Worm (Caenorhabditis elegans) whole organism, early embryonic: Measurements from ENCODE around the gene cmtr-2.

Experiments
- B0310.2 ChIP-seq: sonication (generic microtip); optimal IDR thresholded peaks from 2 replicates; lab custom pipeline; 2016; ENCODE audit warnings: mild to moderate bottlenecking, missing genetic modification characterization, missing compliant biosample characterization
- F13C5.2 ChIP-seq: sonication (generic microtip); optimal IDR thresholded peaks from 2 replicates; lab custom pipeline; 2017; ENCODE audit warnings: mild to moderate bottlenecking, missing genetic modification characterization, inconsistent platforms, missing compliant biosample characterization
- aly-1 ChIP-seq: sonication (generic microtip); optimal IDR thresholded peaks from 2 replicates; lab custom pipeline; 2016; ENCODE audit warnings: missing genetic modification characterization, missing compliant biosample characterization
- ama-1 ChIP-seq: fragments of 150-350 bp; optimal IDR thresholded peaks from 2 replicates; lab custom pipeline; 2014
- ceh-13 ChIP-seq: fragments of 200-800 bp; sonication (Bioruptor generic); optimal IDR thresholded peaks from 2 replicates; lab custom pipeline; 2018; ENCODE audit warnings: mild to moderate bottlenecking, missing genetic modification characterization, missing compliant biosample characterization
- ceh-36 ChIP-seq: sonication (generic microtip); optimal IDR thresholded peaks from 2 replicates; lab custom pipeline; 2016; ENCODE audit warnings: missing genetic modification characterization, inconsistent platforms, missing compliant biosample characterization
- ets-7 ChIP-seq: sonication (generic microtip); optimal IDR thresholded peaks from 2 replicates; lab custom pipeline; 2016; ENCODE audit warnings: missing genotype, missing genetic modification characterization, missing compliant biosample characterization
- flt-1 ChIP-seq: fragments of 200-800 bp; sonication (Bioruptor generic); IDR thresholded peaks from 2 replicates; pipeline ENCODE4 v1.3.6; 2022; ENCODE audit warnings: missing genetic modification characterization, missing compliant biosample characterization
- hmbx-1 ChIP-seq: sonication (generic microtip); optimal IDR thresholded peaks from 2 replicates; lab custom pipeline; 2016; ENCODE audit warnings: mild to moderate bottlenecking, missing genetic modification characterization, missing compliant biosample characterization
- hmg-4 ChIP-seq: fragments of 200-800 bp; sonication (Bioruptor generic); optimal IDR thresholded peaks from 2 replicates; lab custom pipeline; 2018; ENCODE audit warnings: mild to moderate bottlenecking, missing genetic modification characterization, missing compliant biosample characterization
- hnd-1 ChIP-seq: sonication (generic microtip); optimal IDR thresholded peaks from 2 replicates; lab custom pipeline; 2016; ENCODE audit warnings: missing genetic modification characterization, missing compliant biosample characterization
- pes-1 ChIP-seq: fragments of 200-800 bp; sonication (Bioruptor generic); IDR thresholded peaks from 2 replicates; pipeline ENCODE4 v1.3.6; 2022; ENCODE audit warnings: missing genetic modification reagents, missing genetic modification characterization, missing compliant biosample characterization
- scrt-1 ChIP-seq: fragments of 200-800 bp; sonication (Bioruptor generic); IDR thresholded peaks from 2 replicates; pipeline ENCODE4 v1.3.6; 2022; ENCODE audit warnings: missing genetic modification characterization, missing compliant biosample characterization
- sea-1 ChIP-seq: fragments of 200-800 bp; sonication (Bioruptor generic); conservative IDR thresholded peaks from 2 replicates; pipeline ENCODE4 v1.3.6; 2022; ENCODE audit warnings: missing genetic modification characterization, missing compliant biosample characterization
- tbx-11 ChIP-seq: fragments of 200-800 bp; sonication (Bioruptor generic); IDR thresholded peaks from 2 replicates; pipeline ENCODE4 v1.3.6; 2022; ENCODE audit warnings: missing genetic modification characterization, missing compliant biosample characterization
- tbx-37 ChIP-seq: fragments of 200-800 bp; sonication (Bioruptor generic); conservative IDR thresholded peaks from 2 replicates; pipeline ENCODE4 v1.3.6; 2022; ENCODE audit warnings: missing genetic modification reagents, missing genetic modification characterization, missing compliant biosample characterization
- tra-4 ChIP-seq: sonication (generic microtip); optimal IDR thresholded peaks from 2 replicates; lab custom pipeline; 2017; ENCODE audit warnings: missing genetic modification characterization, missing compliant biosample characterization

cmtr-2 gene

ce11 chrIII:6639028-6639427 lies 23.8 kb downstream of the cmtr-2 start:
- TF ChIP-seq sea-1 (GFP tag; lab: Robert Waterston, UW): no peak
- no peak for TF ChIP-seq tra-4 (tag; lab: Kevin White, UChicago)
- no peak for TF ChIP-seq tbx-37 (GFP tag; lab: Robert Waterston, UW)
- no peak for TF ChIP-seq ceh-36
- TF ChIP-seq ama-1: no peak
- no peak for TF ChIP-seq ceh-13 (GFP tag; lab: Kevin White, UChicago)
- TF ChIP-seq flt-1 (GFP tag; lab: Robert Waterston, UW): no peak
- no peak for TF ChIP-seq scrt-1 (GFP tag; lab: Robert Waterston, UW)
- TF ChIP-seq pes-1 (GFP tag; lab: Robert Waterston, UW): no peak
- no peak for TF ChIP-seq hmg-4
- TF ChIP-seq tbx-11 (GFP tag; lab: Robert Waterston, UW): no peak
- TF ChIP-seq F13C5.2 (tag; lab: Kevin White, UChicago): no peak

ce11 chrIII:6645305-6645704 lies 30.1 kb downstream of the cmtr-2 start:
- TF ChIP-seq hmg-4: no peak
- no peak for TF ChIP-seq ceh-13 (GFP tag; lab: Kevin White, UChicago)
- no peak for TF ChIP-seq aly-1 (tag; lab: Kevin White, UChicago)
- no peak for TF ChIP-seq F13C5.2 (tag; lab: Kevin White, UChicago)
- TF ChIP-seq pes-1 (GFP tag; lab: Robert Waterston, UW): no peak

ce11 chrIII:6646898-6647297 lies 31.7 kb downstream of the cmtr-2 start:
- no peak for TF ChIP-seq tra-4 (tag; lab: Kevin White, UChicago)
- no peak for TF ChIP-seq ets-7 (tag; lab: Kevin White, UChicago)
- TF ChIP-seq tbx-37 (GFP tag; lab: Robert Waterston, UW): no peak
- no peak for TF ChIP-seq flt-1 (GFP tag; lab: Robert Waterston, UW)
- no peak for TF ChIP-seq scrt-1 (GFP tag; lab: Robert Waterston, UW)
- TF ChIP-seq hmg-4: no peak
- no peak for TF ChIP-seq ceh-13 (GFP tag; lab: Kevin White, UChicago)
- TF ChIP-seq sea-1 (GFP tag; lab: Robert Waterston, UW): no peak
- no peak for TF ChIP-seq pes-1 (GFP tag; lab: Robert Waterston, UW)
- no peak for TF ChIP-seq aly-1 (tag; lab: Kevin White, UChicago)
- TF ChIP-seq hnd-1 (tag; lab: Kevin White, UChicago): no peak
- TF ChIP-seq hmbx-1 (tag; lab: Kevin White, UChicago): no peak
- TF ChIP-seq ama-1: no peak

ce11 chrIII:6647568-6647967 lies 32.4 kb downstream of the cmtr-2 start:
- no peak for TF ChIP-seq pes-1 (GFP tag; lab: Robert Waterston, UW)
- no peak for TF ChIP-seq flt-1 (GFP tag; lab: Robert Waterston, UW)
- TF ChIP-seq ceh-36: no peak
- no peak for TF ChIP-seq tbx-11 (GFP tag; lab: Robert Waterston, UW)
- TF ChIP-seq hnd-1 (tag; lab: Kevin White, UChicago): no peak
- no peak for TF ChIP-seq B0310.2 (tag; lab: Kevin White, UChicago)
- no peak for TF ChIP-seq hmg-4
- TF ChIP-seq ceh-13 (GFP tag; lab: Kevin White, UChicago): no peak
- no peak for TF ChIP-seq hmbx-1 (tag; lab: Kevin White, UChicago)

- TF ChIP-seq ceh-36 (no peak), B0310.2 (tag; lab: Kevin White, UChicago) (no peak), aly-1 (tag; lab: Kevin White, UChicago) (no peak)
Observed at ce11 chrIII:6651983-6652382, 36.8 kb downstream of the cmtr-2 start, which contains the start of gene pdfr-1. Gene pdfr-1 (minus strand): TSS chrIII:6652083.

ce11 chrIII:6653932-6654331 lies 38.7 kb downstream of the cmtr-2 start:
- no peak for TF ChIP-seq ceh-13 (GFP tag; lab: Kevin White, UChicago)
- no peak for TF ChIP-seq hnd-1 (tag; lab: Kevin White, UChicago)
- no peak for TF ChIP-seq ets-7 (tag; lab: Kevin White, UChicago)
- TF ChIP-seq hmg-4: no peak
- no peak for TF ChIP-seq aly-1 (tag; lab: Kevin White, UChicago)
- TF ChIP-seq F13C5.2 (tag; lab: Kevin White, UChicago): no peak
- TF ChIP-seq sea-1 (GFP tag; lab: Robert Waterston, UW): no peak
- no peak for TF ChIP-seq scrt-1 (GFP tag; lab: Robert Waterston, UW)
- no peak for TF ChIP-seq B0310.2 (tag; lab: Kevin White, UChicago)
- TF ChIP-seq ceh-36: no peak
- TF ChIP-seq hmbx-1 (tag; lab: Kevin White, UChicago): no peak
- no peak for TF ChIP-seq tbx-37 (GFP tag; lab: Robert Waterston, UW)
- no peak for TF ChIP-seq tbx-11 (GFP tag; lab: Robert Waterston, UW)
- no peak for TF ChIP-seq flt-1 (GFP tag; lab: Robert Waterston, UW)
- no peak for TF ChIP-seq ama-1

ce11 chrIII:6655830-6656229 lies 40.6 kb downstream of the cmtr-2 start:
- TF ChIP-seq hmbx-1 (tag; lab: Kevin White, UChicago) (no peak), tbx-11 (GFP tag; lab: Robert Waterston, UW) (no peak), hmg-4 (no peak), sea-1 (GFP tag; lab: Robert Waterston, UW) (no peak), ets-7 (tag; lab: Kevin White, UChicago) (no peak), tra-4 (tag; lab: Kevin White, UChicago) (no peak), ceh-13 (GFP tag; lab: Kevin White, UChicago) (no peak), flt-1 (GFP tag; lab: Robert Waterston, UW) (no peak), aly-1 (tag; lab: Kevin White, UChicago) (no peak), ceh-36 (no peak), pes-1 (GFP tag; lab: Robert Waterston, UW) (no peak), F13C5.2 (tag; lab: Kevin White, UChicago) (no peak), hnd-1 (tag; lab: Kevin White, UChicago) (no peak), scrt-1 (GFP tag; lab: Robert Waterston, UW) (no peak), B0310.2 (tag; lab: Kevin White, UChicago) (no peak), ama-1 (no peak)
